Worm (Caenorhabditis elegans) whole organism, late embryonic: Measurements from ENCODE around the gene F56A8.5.

Experiments used
- C38D4.7 ChIP-seq: fragments of 200-800 bp; sonication (Bioruptor generic); optimal IDR thresholded peaks from 2 replicates; lab custom pipeline; 2018; ENCODE audit warnings: mild to moderate bottlenecking, missing genetic modification characterization, moderate library complexity, missing compliant biosample characterization
- K02D7.2 ChIP-seq: sonication (generic microtip); optimal IDR thresholded peaks from 2 replicates; lab custom pipeline; 2017; ENCODE audit warnings: mild to moderate bottlenecking, missing genetic modification characterization, missing compliant biosample characterization
- K09A11.1 ChIP-seq: sonication (generic microtip); optimal IDR thresholded peaks from 2 replicates; lab custom pipeline; 2017; ENCODE audit warnings: antibody characterized with exemption, mild to moderate bottlenecking, missing genetic modification characterization, missing compliant biosample characterization; ENCODE audit not compliant: insufficient read depth
- T23F11.4 ChIP-seq: fragments of 200-800 bp; sonication (Bioruptor generic); optimal IDR thresholded peaks from 2 replicates; lab custom pipeline; 2018; ENCODE audit warnings: mild to moderate bottlenecking, missing genetic modification characterization, missing compliant biosample characterization
- Y22D7AL.16 ChIP-seq: sonication (generic microtip); optimal IDR thresholded peaks from 2 replicates; lab custom pipeline; 2016; ENCODE audit warnings: missing genetic modification characterization, missing compliant biosample characterization
- ama-1 ChIP-seq: fragments of 150-350 bp; optimal IDR thresholded peaks from 2 replicates; lab custom pipeline; 2014
- ceh-2 ChIP-seq: sonication (generic microtip); optimal IDR thresholded peaks from 2 replicates; lab custom pipeline; 2016; ENCODE audit warnings: missing genotype, missing genetic modification characterization, missing compliant biosample characterization
- ceh-22 ChIP-seq: sonication (generic microtip); optimal IDR thresholded peaks from 2 replicates; lab custom pipeline; 2017; ENCODE audit warnings: missing biosample characterization, missing genetic modification characterization
- ceh-30 ChIP-seq: fragments of 150-350 bp; optimal IDR thresholded peaks from 2 replicates; lab custom pipeline; 2014; ENCODE audit warnings: missing biosample characterization, missing genetic modification characterization
- ceh-34 ChIP-seq: sonication (generic microtip); optimal IDR thresholded peaks from 2 replicates; lab custom pipeline; 2016; ENCODE audit warnings: mild to moderate bottlenecking, missing genetic modification characterization, missing compliant biosample characterization
- ceh-48 ChIP-seq: sonication (generic microtip); optimal IDR thresholded peaks from 2 replicates; lab custom pipeline; 2016; ENCODE audit warnings: missing genetic modification characterization, inconsistent platforms, missing compliant biosample characterization
- ceh-6 ChIP-seq: fragments of 200-800 bp; sonication (Bioruptor generic); optimal IDR thresholded peaks from 2 replicates; lab custom pipeline; 2018; ENCODE audit warnings: mild to moderate bottlenecking, missing genetic modification characterization, missing compliant biosample characterization
- che-1 ChIP-seq: sonication (generic microtip); optimal IDR thresholded peaks from 2 replicates; lab custom pipeline; 2016; ENCODE audit warnings: mild to moderate bottlenecking, missing genetic modification characterization, missing compliant biosample characterization
- ets-4 ChIP-seq: sonication (generic microtip); optimal IDR thresholded peaks from 2 replicates; lab custom pipeline; 2016; ENCODE audit warnings: missing genetic modification characterization, missing compliant biosample characterization
- fax-1 ChIP-seq: sonication (generic microtip); optimal IDR thresholded peaks from 2 replicates; lab custom pipeline; 2016; ENCODE audit warnings: missing genotype, missing genetic modification characterization, missing compliant biosample characterization
- fkh-10 ChIP-seq: fragments of 150-350 bp; optimal IDR thresholded peaks from 2 replicates; lab custom pipeline; 2014; ENCODE audit warnings: missing biosample characterization, missing genetic modification reagents, missing genetic modification characterization
- fkh-6 ChIP-seq: sonication (generic microtip); optimal IDR thresholded peaks from 2 replicates; lab custom pipeline; 2016; ENCODE audit warnings: missing genetic modification characterization, missing compliant biosample characterization
- hlh-13 ChIP-seq: fragments of 200-800 bp; sonication (Bioruptor generic); optimal IDR thresholded peaks from 2 replicates; lab custom pipeline; 2018; ENCODE audit warnings: mild to moderate bottlenecking, missing genetic modification characterization, missing compliant biosample characterization
- hlh-30 ChIP-seq: sonication (generic microtip); optimal IDR thresholded peaks from 2 replicates; lab custom pipeline; 2017; ENCODE audit warnings: antibody characterized with exemption, missing genetic modification characterization, missing compliant biosample characterization; ENCODE audit not compliant: insufficient read depth
- hlh-6 ChIP-seq: sonication (generic microtip); optimal IDR thresholded peaks from 2 replicates; lab custom pipeline; 2016; ENCODE audit warnings: missing genotype, missing genetic modification characterization, missing compliant biosample characterization
- lin-11 ChIP-seq: fragments of 200-800 bp; sonication (Bioruptor generic); optimal IDR thresholded peaks from 2 replicates; lab custom pipeline; 2018; ENCODE audit warnings: mild to moderate bottlenecking, missing genetic modification characterization, missing compliant biosample characterization
- nfya-1 ChIP-seq: sonication (generic microtip); optimal IDR thresholded peaks from 2 replicates; lab custom pipeline; 2017; ENCODE audit warnings: missing genetic modification characterization, mild to moderate bottlenecking, missing compliant biosample characterization, antibody characterized with exemption, moderate library complexity
- pat-9 ChIP-seq: fragments of 200-800 bp; sonication (Bioruptor generic); optimal IDR thresholded peaks from 2 replicates; lab custom pipeline; 2018; ENCODE audit warnings: mild to moderate bottlenecking, missing genetic modification characterization, moderate library complexity, missing compliant biosample characterization
- pha-2 ChIP-seq: sonication (generic microtip); optimal IDR thresholded peaks from 2 replicates; lab custom pipeline; 2017; ENCODE audit warnings: mild to moderate bottlenecking, missing genetic modification characterization, missing compliant biosample characterization
- pha-4 ChIP-seq: fragments of 150-350 bp; optimal IDR thresholded peaks from 2 replicates; lab custom pipeline; 2018; ENCODE audit warnings: missing biosample characterization, missing genetic modification reagents, missing genetic modification characterization
- pros-1 ChIP-seq: fragments of 150-350 bp; optimal IDR thresholded peaks from 2 replicates; lab custom pipeline; 2014; ENCODE audit warnings: missing biosample characterization, missing genetic modification reagents, missing genetic modification characterization
- ref-2 ChIP-seq: sonication (generic microtip); optimal IDR thresholded peaks from 2 replicates; lab custom pipeline; 2016; ENCODE audit warnings: missing genetic modification characterization, missing compliant biosample characterization
- rnt-1 ChIP-seq: sonication (generic microtip); optimal IDR thresholded peaks from 2 replicates; lab custom pipeline; 2016; ENCODE audit warnings: missing genetic modification characterization, missing compliant biosample characterization
- sdc-2 ChIP-seq: sonication (generic microtip); optimal IDR thresholded peaks from 2 replicates; lab custom pipeline; 2016; ENCODE audit warnings: missing genotype, missing genetic modification characterization, missing compliant biosample characterization
- syd-9 ChIP-seq: sonication (generic microtip); optimal IDR thresholded peaks from 2 replicates; lab custom pipeline; 2016; ENCODE audit warnings: mild to moderate bottlenecking, missing genetic modification characterization, moderate library complexity, missing compliant biosample characterization
- tbx-2 ChIP-seq: sonication (generic microtip); optimal IDR thresholded peaks from 2 replicates; lab custom pipeline; 2016; ENCODE audit warnings: missing genetic modification characterization, missing compliant biosample characterization
- tbx-7 ChIP-seq: sonication (generic microtip); optimal IDR thresholded peaks from 2 replicates; lab custom pipeline; 2016; ENCODE audit warnings: missing genotype, missing genetic modification characterization, missing compliant biosample characterization
- unc-42 ChIP-seq: sonication (generic microtip); optimal IDR thresholded peaks from 2 replicates; lab custom pipeline; 2016; ENCODE audit warnings: missing genotype, missing genetic modification characterization, missing compliant biosample characterization
- unc-86 ChIP-seq: sonication (generic microtip); optimal IDR thresholded peaks from 2 replicates; lab custom pipeline; 2016; ENCODE audit warnings: missing genetic modification characterization, missing compliant biosample characterization
- zip-5 ChIP-seq: sonication (generic microtip); optimal IDR thresholded peaks from 2 replicates; lab custom pipeline; 2016; ENCODE audit warnings: missing genetic modification characterization, missing compliant biosample characterization

The F56A8.5 gene

ce11 chrIII:13265566-13265965 is at the start of gene F56A8.5:
Gene F56A8.5, plus strand, starts transcription at chrIII:13265866.
- TF ChIP-seq che-1 (no peak), Y22D7AL.16 (tag; lab: Kevin White, UChicago) (no peak), pha-2 (no peak), fax-1 (tag; lab: Kevin White, UChicago) (no peak), ceh-6 (GFP tag; lab: Kevin White, UChicago) (no peak), unc-86 (tag; lab: Kevin White, UChicago) (no peak), ceh-48 (tag; lab: Kevin White, UChicago) (no peak), rnt-1 (tag; lab: Kevin White, UChicago) (no peak), C38D4.7 (no peak), tbx-7 (tag; lab: Kevin White, UChicago) (no peak), pha-4 (tag; lab: Kevin White, UChicago) (no peak), ceh-22 (tag; lab: Kevin White, UChicago) (no peak), nfya-1 (no peak)

DNA sequence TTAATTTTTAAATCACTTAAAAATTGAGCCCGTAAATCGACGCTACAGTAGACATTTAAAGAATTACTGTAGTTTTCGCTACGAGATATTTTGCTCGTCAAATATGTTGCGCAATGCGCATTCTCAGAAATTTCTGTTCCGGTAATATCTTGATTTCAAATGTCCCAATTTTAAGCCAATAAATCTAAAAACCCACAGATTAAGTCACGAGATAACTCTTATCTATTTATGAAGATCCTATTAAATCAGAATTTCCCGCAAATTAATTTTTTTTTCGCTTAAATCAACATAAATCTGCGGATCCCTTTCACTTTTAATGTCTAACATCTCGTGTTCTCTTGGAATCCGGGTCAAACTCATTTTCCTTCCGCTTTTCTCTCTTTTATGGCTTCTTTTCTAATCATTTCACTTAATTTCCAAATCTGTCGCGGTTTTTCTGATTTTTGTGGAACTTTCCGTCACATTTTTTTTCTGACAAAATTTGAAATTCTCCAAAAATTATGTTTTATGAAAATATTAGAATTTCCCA is 49.1 kb upstream of the F56A8.5 start:
- TF ChIP-seq pat-9 (tag; lab: Kevin White, UChicago) (no peak), hlh-30 (tag; lab: Kevin White, UChicago) (no peak), ceh-2 (no peak), zip-5 (tag; lab: Kevin White, UChicago) (no peak), K02D7.2 (tag; lab: Kevin White, UChicago) (no peak), fkh-6 (tag; lab: Kevin White, UChicago) (no peak)

ce11 chrIII:13222772-13223171 is 42.9 kb upstream of the F56A8.5 start, which contains the start of gene Y43F4A.1:
Gene Y43F4A.1, plus strand, starts transcription at chrIII:13223072.
- no peak for TF ChIP-seq sdc-2 (tag; lab: Kevin White, UChicago)
- TF ChIP-seq ceh-30: no peak
- no peak for TF ChIP-seq ceh-34 (tag; lab: Kevin White, UChicago)
- no peak for TF ChIP-seq pat-9 (tag; lab: Kevin White, UChicago)
- TF ChIP-seq che-1: no peak
- TF ChIP-seq pros-1 (tag; lab: Kevin White, UChicago): no peak
- TF ChIP-seq tbx-7 (tag; lab: Kevin White, UChicago): no peak
- TF ChIP-seq pha-4 (tag; lab: Kevin White, UChicago): no peak
- no peak for TF ChIP-seq hlh-13 (GFP tag; lab: Kevin White, UChicago)
- no peak for TF ChIP-seq ceh-6 (GFP tag; lab: Kevin White, UChicago)
- no peak for TF ChIP-seq K02D7.2 (tag; lab: Kevin White, UChicago)
- no peak for TF ChIP-seq fkh-10 (GFP tag; lab: Kevin White, UChicago)
- TF ChIP-seq syd-9 (tag; lab: Kevin White, UChicago): no peak
- no peak for TF ChIP-seq nfya-1
- TF ChIP-seq ama-1 (lab: Kevin White, UChicago): no peak
- no peak for TF ChIP-seq K09A11.1 (tag; lab: Kevin White, UChicago)
- no peak for TF ChIP-seq ets-4 (tag; lab: Kevin White, UChicago)
- no peak for TF ChIP-seq lin-11

ce11 chrIII:13224395-13224794 is 41.3 kb upstream of the F56A8.5 start:
- TF ChIP-seq pat-9 (tag; lab: Kevin White, UChicago) (peak; percentile 50), T23F11.4 (no peak), tbx-7 (tag; lab: Kevin White, UChicago) (no peak), ets-4 (tag; lab: Kevin White, UChicago) (no peak), che-1 (peak; percentile 22), hlh-30 (tag; lab: Kevin White, UChicago) (peak; percentile 51), lin-11 (no peak), unc-42 (tag; lab: Kevin White, UChicago) (no peak), fkh-6 (tag; lab: Kevin White, UChicago) (no peak), tbx-2 (tag; lab: Kevin White, UChicago) (peak; percentile 36), ref-2 (tag; lab: Kevin White, UChicago) (no peak), ceh-30 (no peak), hlh-6 (tag; lab: Kevin White, UChicago) (peak; percentile 6)
